Worm (Caenorhabditis elegans) whole organism, L3 larva: ENCODE results near the gene lgc-18.
A peak's percentile ranks its signal among the peaks of the same experiment; 100 is the strongest.

Source experiments
- ZK546.5 ChIP-seq: sonication (generic microtip); optimal IDR thresholded peaks from 2 replicates; lab custom pipeline; 2017; ENCODE audit warnings: missing biosample characterization, missing genetic modification characterization
- aly-2 ChIP-seq: fragments of 150-350 bp; optimal IDR thresholded peaks from 2 replicates; lab custom pipeline; 2014; ENCODE audit warnings: missing biosample characterization, missing genetic modification characterization
- ama-1 ChIP-seq: fragments of 150-350 bp; optimal IDR thresholded peaks from 2 replicates; lab custom pipeline; 2018
- ceh-16 ChIP-seq: sonication (generic microtip); optimal IDR thresholded peaks from 2 replicates; lab custom pipeline; 2017; ENCODE audit warnings: missing biosample characterization, missing genetic modification characterization
- ceh-82 ChIP-seq: fragments of 150-350 bp; optimal IDR thresholded peaks from 2 replicates; lab custom pipeline; 2014; ENCODE audit warnings: missing biosample characterization, missing genetic modification characterization
- ceh-9 ChIP-seq: sonication (generic microtip); optimal IDR thresholded peaks from 2 replicates; lab custom pipeline; 2018; ENCODE audit warnings: missing biosample characterization, missing genetic modification characterization
- daf-12 ChIP-seq: fragments of 150-350 bp; optimal IDR thresholded peaks from 2 replicates; lab custom pipeline; 2014; ENCODE audit warnings: missing biosample characterization, missing genetic modification reagents, missing genetic modification characterization
- egl-27 ChIP-seq: sonication (generic microtip); optimal IDR thresholded peaks from 4 replicates; lab custom pipeline; 2017; ENCODE audit warnings: missing biosample characterization, missing genetic modification reagents, missing genetic modification characterization
- egl-5 ChIP-seq: fragments of 150-350 bp; optimal IDR thresholded peaks from 2 replicates; lab custom pipeline; 2017; ENCODE audit warnings: missing biosample characterization, missing genetic modification reagents, missing genetic modification characterization, inconsistent platforms
- elt-1 ChIP-seq: fragments of 150-350 bp; optimal IDR thresholded peaks from 2 replicates; lab custom pipeline; 2014; ENCODE audit warnings: missing biosample characterization, missing genetic modification characterization
- elt-2 ChIP-seq: sonication (generic microtip); optimal IDR thresholded peaks from 2 replicates; lab custom pipeline; 2016; ENCODE audit warnings: missing genetic modification reagents, mild to moderate bottlenecking, missing genetic modification characterization, missing compliant biosample characterization
- elt-3 ChIP-seq, 3 experiments: fragments of 150-350 bp in 1 of 3; sonication (generic microtip) in 2 of 3; optimal IDR thresholded peaks; 2 replicates in 2 of 3; 4 replicates in 1 of 3; lab custom pipeline; 2014 to 2017; ENCODE audit warnings: missing biosample characterization in 3 of 3, missing genetic modification characterization in 3 of 3
- eor-1 ChIP-seq, 2 experiments: fragments of 150-350 bp; optimal IDR thresholded peaks; 2 replicates each; lab custom pipeline; 2014 to 2018; ENCODE audit warnings: missing biosample characterization in 2 of 2, missing genetic modification characterization in 2 of 2
- fkh-10 ChIP-seq: sonication (generic microtip); optimal IDR thresholded peaks from 2 replicates; lab custom pipeline; 2017; ENCODE audit warnings: missing biosample characterization, missing genetic modification reagents, missing genetic modification characterization
- fkh-2 ChIP-seq: fragments of 150-350 bp; optimal IDR thresholded peaks from 2 replicates; lab custom pipeline; 2014; ENCODE audit warnings: missing biosample characterization, missing genetic modification reagents, missing genetic modification characterization
- jun-1 ChIP-seq: fragments of 150-350 bp; optimal IDR thresholded peaks from 2 replicates; lab custom pipeline; 2014; ENCODE audit warnings: missing biosample characterization, missing genetic modification reagents, missing genetic modification characterization
- lin-39 ChIP-seq: fragments of 150-350 bp; optimal IDR thresholded peaks from 2 replicates; lab custom pipeline; 2018; ENCODE audit warnings: missing biosample characterization, missing genetic modification reagents, missing genetic modification characterization
- mml-1 ChIP-seq: fragments of 150-350 bp; sonication (generic microtip); optimal IDR thresholded peaks from 3 replicates; lab custom pipeline; 2014; ENCODE audit warnings: missing biosample characterization, missing genetic modification characterization
- nhr-11 ChIP-seq: fragments of 150-350 bp; optimal IDR thresholded peaks from 2 replicates; lab custom pipeline; 2014; ENCODE audit warnings: missing biosample characterization, missing genetic modification characterization
- nhr-12 ChIP-seq: fragments of 150-350 bp; optimal IDR thresholded peaks from 2 replicates; lab custom pipeline; 2014; ENCODE audit warnings: missing biosample characterization, missing genetic modification characterization
- nhr-237 ChIP-seq: fragments of 150-350 bp; optimal IDR thresholded peaks from 2 replicates; lab custom pipeline; 2014; ENCODE audit warnings: missing biosample characterization, missing genetic modification characterization
- nhr-25 ChIP-seq: sonication (generic microtip); optimal IDR thresholded peaks from 2 replicates; lab custom pipeline; 2017; ENCODE audit warnings: missing biosample characterization, missing genetic modification characterization
- nhr-28 ChIP-seq: fragments of 150-350 bp; optimal IDR thresholded peaks from 2 replicates; lab custom pipeline; 2014; ENCODE audit warnings: missing biosample characterization, missing genetic modification characterization
- nhr-43 ChIP-seq: sonication (generic microtip); optimal IDR thresholded peaks from 2 replicates; lab custom pipeline; 2016; ENCODE audit warnings: mild to moderate bottlenecking, missing genetic modification characterization, missing compliant biosample characterization; ENCODE audit not compliant: poor library complexity, severe bottlenecking
- nhr-67 ChIP-seq: fragments of 150-350 bp; optimal IDR thresholded peaks from 2 replicates; lab custom pipeline; 2014; ENCODE audit warnings: missing biosample characterization, missing genetic modification characterization
- pha-4 ChIP-seq: fragments of 150-350 bp; optimal IDR thresholded peaks from 2 replicates; lab custom pipeline; 2014; ENCODE audit warnings: missing biosample characterization, missing genetic modification reagents, missing genetic modification characterization
- pqm-1 ChIP-seq: fragments of 150-350 bp; optimal IDR thresholded peaks from 2 replicates; lab custom pipeline; 2017; ENCODE audit warnings: missing biosample characterization, missing genetic modification characterization, inconsistent platforms
- snpc-4 ChIP-seq: fragments of 150-350 bp; optimal IDR thresholded peaks from 2 replicates; lab custom pipeline; 2014; ENCODE audit warnings: missing biosample characterization, missing genetic modification characterization
- tbx-2 ChIP-seq: sonication (generic microtip); optimal IDR thresholded peaks from 2 replicates; lab custom pipeline; 2016; ENCODE audit warnings: mild to moderate bottlenecking, missing genetic modification characterization, missing compliant biosample characterization
- unc-39 ChIP-seq: sonication (generic microtip); optimal IDR thresholded peaks from 4 replicates; lab custom pipeline; 2017; ENCODE audit warnings: missing biosample characterization, missing genetic modification characterization
- zag-1 ChIP-seq: fragments of 150-350 bp; optimal IDR thresholded peaks from 2 replicates; lab custom pipeline; 2014; ENCODE audit warnings: missing biosample characterization, missing genetic modification characterization
- ztf-11 ChIP-seq: fragments of 150-350 bp; optimal IDR thresholded peaks from 2 replicates; lab custom pipeline; 2014; ENCODE audit warnings: missing biosample characterization, missing genetic modification characterization
- ztf-4 ChIP-seq: fragments of 150-350 bp; optimal IDR thresholded peaks from 2 replicates; lab custom pipeline; 2014; ENCODE audit warnings: missing biosample characterization, missing genetic modification characterization

lgc-18 gene

ce11 chrX:12123152-12123551 is 2.3 kb upstream of the lgc-18 start, which contains the start of gene T01H10.11:
Gene T01H10.11, plus strand, starts transcription at chrX:12123452.
- no peak for TF ChIP-seq ceh-82 (tag; lab: Kevin White, UChicago)
- no peak for TF ChIP-seq elt-3 (tag; optimal IDR thresholded peaks at IDR 0.05; lab: Kevin White, UChicago)
- no peak for TF ChIP-seq ztf-11 (tag; lab: Kevin White, UChicago)
- TF ChIP-seq ZK546.5 (tag; lab: Kevin White, UChicago) = no peak
- no peak for TF ChIP-seq zag-1

- no peak for TF ChIP-seq fkh-2 (tag; lab: Kevin White, UChicago)
- no peak for TF ChIP-seq nhr-12 (tag; lab: Kevin White, UChicago)
- no peak for TF ChIP-seq ztf-11 (tag; lab: Kevin White, UChicago)
- TF ChIP-seq snpc-4 (tag; lab: Kevin White, UChicago) = no peak
- TF ChIP-seq, all 47 proteins: peak for 0
These were observed 15.6 kb downstream of the lgc-18 start, which contains the start of gene lyst-1 for ce11 chrX:12141051-12141450. Gene lyst-1, minus strand, starts transcription at chrX:12141151.

ce11 chrX:12142569-12142968 is 17.2 kb downstream of the lgc-18 start, which contains the start of gene M153.3:
Gene M153.3, plus strand, starts transcription at chrX:12142869.
- TF ChIP-seq ceh-82 (tag; lab: Kevin White, UChicago) = no peak
- TF ChIP-seq tbx-2 (tag; lab: Kevin White, UChicago) = no peak
- no peak for TF ChIP-seq elt-3 (tag; optimal IDR thresholded peaks at IDR 0.05; lab: Kevin White, UChicago)
- no peak for TF ChIP-seq aly-2 (tag; lab: Kevin White, UChicago)
- no peak for TF ChIP-seq pha-4 (tag; lab: Kevin White, UChicago)
- no peak for TF ChIP-seq nhr-12 (tag; lab: Kevin White, UChicago)
- TF ChIP-seq nhr-25 (tag; lab: Kevin White, UChicago) = no peak
- no peak for TF ChIP-seq daf-12 (tag; lab: Kevin White, UChicago)
- no peak for TF ChIP-seq ztf-4 (tag; lab: Kevin White, UChicago)
- no peak for TF ChIP-seq ceh-9 (tag; lab: Kevin White, UChicago)
- TF ChIP-seq nhr-28 (tag; lab: Kevin White, UChicago) = no peak
- no peak for TF ChIP-seq mml-1 (tag; lab: Kevin White, UChicago)
- no peak for TF ChIP-seq fkh-10 (GFP tag; lab: Kevin White, UChicago)
- no peak for TF ChIP-seq snpc-4 (tag; lab: Kevin White, UChicago)
- TF ChIP-seq egl-5 = no peak
- TF ChIP-seq ama-1 (lab: Kevin White, UChicago) = no peak
- TF ChIP-seq nhr-11 = no peak

ce11 chrX:12143693-12144092 is 18.3 kb downstream of the lgc-18 start, which contains the start of gene M153.5:
Gene M153.5, plus strand, starts transcription at chrX:12143993.
- TF ChIP-seq nhr-11 (no peak), eor-1 (tag; optimal IDR thresholded peaks at IDR 0.05; lab: Kevin White, UChicago) (no peak), nhr-25 (tag; lab: Kevin White, UChicago) (no peak), elt-1 (tag; lab: Kevin White, UChicago) (no peak), nhr-67 (no peak), jun-1 (tag; lab: Kevin White, UChicago) (no peak), unc-39 (tag; lab: Kevin White, UChicago) (no peak), ceh-82 (tag; lab: Kevin White, UChicago) (no peak), ama-1 (lab: Kevin White, UChicago) (no peak), elt-2 (no peak), nhr-237 (no peak), lin-39 (no peak), egl-27 (tag; lab: Kevin White, UChicago) (no peak)
- TF ChIP-seq, all 47 proteins: peak for 0

- TF ChIP-seq ama-1 (lab: Kevin White, UChicago) (no peak), nhr-28 (tag; lab: Kevin White, UChicago) (no peak), pqm-1 (tag; lab: Kevin White, UChicago) (peak; percentile 9), ceh-16 (tag; lab: Kevin White, UChicago) (no peak), eor-1 (tag; optimal IDR thresholded peaks at IDR 0.05; lab: Kevin White, UChicago) (no peak), ztf-4 (tag; lab: Kevin White, UChicago) (no peak), nhr-43 (no peak), aly-2 (tag; lab: Kevin White, UChicago) (no peak), elt-2 (peak; percentile 48)
These were observed 20.5 kb downstream of the lgc-18 start for ce11 chrX:12145919-12146318.
